Fruit fly (Drosophila melanogaster) whole organism, embryonic: ENCODE measurements around the gene CG7458.

ENCODE experiments used
- BEAF-32 ChIP-seq: fragments of 200-800 bp; sonication (Bioruptor generic); optimal IDR thresholded peaks from 3 replicates; lab custom pipeline; 2017; ENCODE audit warnings: missing biosample characterization, missing genetic modification characterization, mild to moderate bottlenecking, moderate library complexity, missing genetic modification reagents
- CG10543 ChIP-seq: fragments of 200-800 bp; sonication (Bioruptor generic); optimal IDR thresholded peaks from 3 replicates; lab custom pipeline; 2017; ENCODE audit warnings: missing biosample characterization, mild to moderate bottlenecking, missing genetic modification characterization, moderate library complexity
- CG12659 ChIP-seq: fragments of 200-800 bp; sonication (Bioruptor generic); optimal IDR thresholded peaks from 3 replicates; lab custom pipeline; 2017; ENCODE audit warnings: mild to moderate bottlenecking, missing biosample characterization, missing genetic modification reagents, missing genetic modification characterization
- CG12769 ChIP-seq: fragments of 200-800 bp; sonication (Bioruptor generic); optimal IDR thresholded peaks from 2 replicates; lab custom pipeline; 2019; ENCODE audit warnings: missing biosample characterization, mild to moderate bottlenecking, missing genetic modification characterization, moderate library complexity
- CG12942 ChIP-seq: fragments of 200-800 bp; sonication (Bioruptor generic); optimal IDR thresholded peaks from 3 replicates; lab custom pipeline; 2016; ENCODE audit warnings: missing biosample characterization, missing genetic modification characterization
- CG2678 ChIP-seq: fragments of 200-800 bp; sonication (Bioruptor generic); optimal IDR thresholded peaks from 3 replicates; lab custom pipeline; 2019; ENCODE audit warnings: missing biosample characterization, mild to moderate bottlenecking, missing genetic modification characterization, moderate library complexity
- CG31365 ChIP-seq: fragments of 200-800 bp; sonication (Bioruptor generic); optimal IDR thresholded peaks from 2 replicates; lab custom pipeline; 2018; ENCODE audit warnings: missing biosample characterization, mild to moderate bottlenecking, missing genetic modification characterization
- CG32772 ChIP-seq: fragments of 200-800 bp; sonication (Bioruptor generic); IDR thresholded peaks from 2 replicates; pipeline ENCODE4 v1.3.6; 2022; ENCODE audit warnings: missing biosample characterization, missing genetic modification characterization
- CG34224 ChIP-seq: fragments of 200-800 bp; sonication (Bioruptor generic); IDR thresholded peaks from 3 replicates; pipeline ENCODE4 v1.3.6; 2022; ENCODE audit warnings: missing biosample characterization, missing genetic modification characterization; ENCODE audit not compliant: partially characterized antibody
- CG34376 ChIP-seq: fragments of 200-800 bp; sonication (Bioruptor generic); optimal IDR thresholded peaks from 2 replicates; lab custom pipeline; 2018; ENCODE audit warnings: missing biosample characterization, mild to moderate bottlenecking, missing genetic modification characterization
- CG8290 ChIP-seq, 3 experiments: fragments of 200-800 bp; sonication (Bioruptor generic); optimal IDR thresholded peaks; 2 replicates each; lab custom pipeline; 2016 to 2019; ENCODE audit warnings: missing biosample characterization in 3 of 3, missing genetic modification characterization in 3 of 3, mild to moderate bottlenecking in 2 of 3, moderate library complexity in 1 of 3
- CG8478 ChIP-seq: fragments of >200 bp; optimal IDR thresholded peaks from 2 replicates; lab custom pipeline; 2018
- CG9437 ChIP-seq: fragments of 200-800 bp; sonication (Bioruptor generic); optimal IDR thresholded peaks from 2 replicates; lab custom pipeline; 2018; ENCODE audit warnings: missing biosample characterization, mild to moderate bottlenecking, missing genetic modification characterization
- D ChIP-seq, 2 experiments: fragments of 200-800 bp in 1 of 2; fragments of >200 bp in 1 of 2; sonication (Bioruptor generic) in 1 of 2; optimal IDR thresholded peaks; 2 replicates in 1 of 2; 3 replicates in 1 of 2; lab custom pipeline; 2017; ENCODE audit warnings: mild to moderate bottlenecking in 1 of 2, missing biosample characterization in 1 of 2, missing genetic modification characterization in 1 of 2, missing genetic modification reagents in 1 of 2
- Dbx ChIP-seq: fragments of 200-800 bp; sonication (Bioruptor generic); IDR thresholded peaks from 3 replicates; pipeline ENCODE4 v1.3.6; 2022; ENCODE audit warnings: missing biosample characterization, missing genetic modification characterization
- Deaf1 ChIP-seq: fragments of 200-800 bp; optimal IDR thresholded peaks from 3 replicates; lab custom pipeline; 2019; ENCODE audit warnings: missing biosample characterization, mild to moderate bottlenecking, missing genetic modification characterization, moderate library complexity
- Hey ChIP-seq: fragments of 200-800 bp; sonication (Bioruptor generic); optimal IDR thresholded peaks from 3 replicates; lab custom pipeline; 2018; ENCODE audit warnings: missing biosample characterization, mild to moderate bottlenecking, missing genetic modification characterization
- Hmx ChIP-seq: fragments of 200-800 bp; sonication (Bioruptor generic); optimal IDR thresholded peaks from 2 replicates; lab custom pipeline; 2016; ENCODE audit warnings: missing biosample characterization, missing genetic modification characterization
- Jarid2 ChIP-seq: fragments of 200-800 bp; sonication (Bioruptor generic); optimal IDR thresholded peaks from 3 replicates; lab custom pipeline; 2017; ENCODE audit warnings: mild to moderate bottlenecking, missing biosample characterization, missing genetic modification reagents, missing genetic modification characterization
- Med ChIP-seq: fragments of 200-800 bp; sonication (Bioruptor generic); peaks from one replicate; lab custom pipeline; 2016; ENCODE audit warnings: missing biosample characterization, missing genetic modification characterization, mild to moderate bottlenecking, inconsistent platforms, moderate library complexity
- Meics ChIP-seq: fragments of 200-800 bp; sonication (Bioruptor generic); optimal IDR thresholded peaks from 2 replicates; lab custom pipeline; 2017; ENCODE audit warnings: missing biosample characterization, mild to moderate bottlenecking, missing genetic modification characterization
- Mes4 ChIP-seq: fragments of 200-800 bp; sonication (Bioruptor generic); optimal IDR thresholded peaks from 2 replicates; lab custom pipeline; 2016; ENCODE audit warnings: missing biosample characterization, missing genetic modification characterization
- Nf-YB ChIP-seq: fragments of 200-800 bp; sonication (Bioruptor generic); optimal IDR thresholded peaks from 3 replicates; lab custom pipeline; 2019; ENCODE audit warnings: missing biosample characterization, mild to moderate bottlenecking, missing genetic modification characterization, moderate library complexity
- Nf-YC ChIP-seq: fragments of 200-800 bp; optimal IDR thresholded peaks from 3 replicates; lab custom pipeline; 2019; ENCODE audit warnings: missing biosample characterization, mild to moderate bottlenecking, missing genetic modification characterization, moderate library complexity
- Pdp1 ChIP-seq, 2 experiments: fragments of 200-800 bp; sonication (Bioruptor generic); optimal IDR thresholded peaks; 3 replicates each; lab custom pipeline; 2016; ENCODE audit warnings: missing biosample characterization in 2 of 2, missing genetic modification characterization in 2 of 2, mild to moderate bottlenecking in 1 of 2, moderate library complexity in 1 of 2
- bab2 ChIP-seq: fragments of 200-800 bp; sonication (Bioruptor generic); optimal IDR thresholded peaks from 2 replicates; lab custom pipeline; 2016; ENCODE audit warnings: missing biosample characterization, missing genetic modification characterization
- caup ChIP-seq: fragments of 200-800 bp; sonication (Bioruptor generic); optimal IDR thresholded peaks from 3 replicates; lab custom pipeline; 2017; ENCODE audit warnings: missing biosample characterization, mild to moderate bottlenecking, missing genetic modification characterization, moderate library complexity; ENCODE audit not compliant: severe bottlenecking
- cwo ChIP-seq: fragments of 200-800 bp; sonication (Bioruptor generic); optimal IDR thresholded peaks from 3 replicates; lab custom pipeline; 2017; ENCODE audit warnings: missing biosample characterization, missing genetic modification characterization, mild to moderate bottlenecking, moderate library complexity, missing genetic modification reagents
- exex ChIP-seq: fragments of 200-800 bp; sonication (Bioruptor generic); optimal IDR thresholded peaks from 4 replicates; lab custom pipeline; 2018; ENCODE audit warnings: missing biosample characterization, mild to moderate bottlenecking, missing genetic modification characterization, moderate library complexity
- fd3F ChIP-seq: fragments of 200-800 bp; sonication (Bioruptor generic); optimal IDR thresholded peaks from 2 replicates; lab custom pipeline; 2018; ENCODE audit warnings: missing biosample characterization, mild to moderate bottlenecking, missing genetic modification characterization, moderate library complexity
- gem ChIP-seq: fragments of 200-800 bp; sonication (Bioruptor generic); optimal IDR thresholded peaks from 2 replicates; lab custom pipeline; 2019; ENCODE audit warnings: missing biosample characterization, mild to moderate bottlenecking, missing genetic modification characterization, moderate library complexity
- grn ChIP-seq: fragments of 200-800 bp; sonication (Bioruptor generic); optimal IDR thresholded peaks from 3 replicates; lab custom pipeline; 2017; ENCODE audit warnings: missing biosample characterization, missing genetic modification characterization
- kah ChIP-seq: fragments of 200-800 bp; sonication (Bioruptor generic); optimal IDR thresholded peaks from 2 replicates; lab custom pipeline; 2018; ENCODE audit warnings: missing biosample characterization, mild to moderate bottlenecking, missing genetic modification characterization
- lab ChIP-seq: fragments of 200-800 bp; sonication (Bioruptor generic); optimal IDR thresholded peaks from 3 replicates; lab custom pipeline; 2017; ENCODE audit warnings: missing biosample characterization, missing genetic modification characterization, mild to moderate bottlenecking, moderate library complexity, missing genetic modification reagents
- lov ChIP-seq, 2 experiments: fragments of 200-800 bp in 1 of 2; fragments of >200 bp in 1 of 2; sonication (Bioruptor generic) in 1 of 2; IDR thresholded peaks in 1 of 2; optimal IDR thresholded peaks in 1 of 2; 2 replicates in 1 of 2; 3 replicates in 1 of 2; pipeline versions ENCODE4 v1.3.6 to Lab custom; 2017 to 2022; ENCODE audit warnings: missing biosample characterization in 1 of 2, missing genetic modification characterization in 1 of 2
- nerfin-1 ChIP-seq: fragments of 200-800 bp; sonication (Bioruptor generic); optimal IDR thresholded peaks from 3 replicates; lab custom pipeline; 2019; ENCODE audit warnings: missing biosample characterization, mild to moderate bottlenecking, missing genetic modification characterization, moderate library complexity
- nerfin-2 ChIP-seq: fragments of 200-800 bp; sonication (Bioruptor generic); IDR thresholded peaks from 2 replicates; pipeline ENCODE4 v1.3.6; 2022; ENCODE audit warnings: missing biosample characterization, missing genetic modification characterization; ENCODE audit not compliant: partially characterized antibody
- nom ChIP-seq: fragments of 200-800 bp; sonication (Bioruptor generic); optimal IDR thresholded peaks from 2 replicates; lab custom pipeline; 2017; ENCODE audit warnings: missing biosample characterization, missing genetic modification characterization, mild to moderate bottlenecking, moderate library complexity, missing genetic modification reagents
- pan ChIP-seq, 4 experiments: fragments of >200 bp in 3 of 4; fragments of 200-800 bp in 1 of 4; sonication (Bioruptor generic) in 1 of 4; optimal IDR thresholded peaks in 3 of 4; IDR thresholded peaks in 1 of 4; 2 replicates each; pipeline versions ENCODE4 v1.3.6 to Lab custom; 2017 to 2022; ENCODE audit warnings: missing biosample characterization in 2 of 4, missing genetic modification characterization in 2 of 4, mixed read lengths in 1 of 4
- pita ChIP-seq: fragments of 200-800 bp; sonication (Bioruptor generic); optimal IDR thresholded peaks from 2 replicates; lab custom pipeline; 2017; ENCODE audit warnings: missing biosample characterization, mild to moderate bottlenecking, missing genetic modification characterization
- pzg ChIP-seq: fragments of 200-800 bp; sonication (Bioruptor generic); optimal IDR thresholded peaks from 3 replicates; lab custom pipeline; 2018; ENCODE audit warnings: missing biosample characterization, mild to moderate bottlenecking, missing genetic modification characterization, moderate library complexity
- salm ChIP-seq: fragments of 200-800 bp; sonication (Bioruptor generic); optimal IDR thresholded peaks from 2 replicates; lab custom pipeline; 2018; ENCODE audit warnings: missing biosample characterization, mild to moderate bottlenecking, missing genetic modification characterization
- sd ChIP-seq: fragments of 200-800 bp; sonication (Bioruptor generic); optimal IDR thresholded peaks from 3 replicates; lab custom pipeline; 2018; ENCODE audit warnings: missing biosample characterization, mild to moderate bottlenecking, missing genetic modification characterization, moderate library complexity
- sens ChIP-seq: fragments of 200-800 bp; sonication (Bioruptor generic); peaks from one replicate; lab custom pipeline; 2016; ENCODE audit warnings: missing biosample characterization, missing genetic modification characterization
- sob ChIP-seq: fragments of 200-800 bp; sonication (Bioruptor generic); IDR thresholded peaks from 2 replicates; pipeline ENCODE4 v1.3.6; 2022; ENCODE audit warnings: missing biosample characterization, missing genetic modification characterization
- sug ChIP-seq: fragments of 200-800 bp; optimal IDR thresholded peaks from 2 replicates; lab custom pipeline; 2019; ENCODE audit warnings: missing biosample characterization, mild to moderate bottlenecking, missing genetic modification characterization, moderate library complexity
- tll ChIP-seq, 2 experiments: fragments of 200-800 bp in 1 of 2; fragments of >200 bp in 1 of 2; sonication (Bioruptor generic) in 1 of 2; optimal IDR thresholded peaks; 2 replicates each; lab custom pipeline; 2017 to 2019; ENCODE audit warnings: missing biosample characterization in 2 of 2, missing genetic modification characterization in 2 of 2, mild to moderate bottlenecking in 1 of 2, moderate library complexity in 1 of 2

CG7458 gene

dm6 chr3L:21934462-21934861 is 20.4 kb upstream of the CG7458 start, which contains the start of gene SLC22A:
TSS of gene SLC22A (plus strand) at chr3L:21934704.
- no peak for TF ChIP-seq fd3F
- TF ChIP-seq Deaf1, result peak; percentile 93
- no peak for TF ChIP-seq pita (GFP tag; lab: Kevin White, UChicago)
- TF ChIP-seq CG8290 (GFP tag; optimal IDR thresholded peaks at IDR 0.05; lab: Kevin White, UChicago), result no peak
- TF ChIP-seq CG8290 (tag; optimal IDR thresholded peaks at IDR 0.05; lab: Kevin White, UChicago), result peak in 1 of 2 experiments; percentile 2
- TF ChIP-seq cwo (GFP tag; lab: Kevin White, UChicago), result peak; percentile 46
- peak; percentile 72 for TF ChIP-seq Med
- TF ChIP-seq nom (GFP tag; lab: Kevin White, UChicago), result peak; percentile 78
- TF ChIP-seq Hmx (GFP tag; lab: Kevin White, UChicago), result no peak
- TF ChIP-seq Mes4, result no peak
- peak; percentile 84 for TF ChIP-seq sd (tag; lab: Kevin White, UChicago)
- no peak for TF ChIP-seq tll (GFP tag; optimal IDR thresholded peaks at IDR 0.05; lab: Kevin White, UChicago)
- no peak for TF ChIP-seq gem (tag; lab: Kevin White, UChicago)
- TF ChIP-seq CG31365, result no peak
- TF ChIP-seq BEAF-32 (GFP tag; lab: Kevin White, UChicago), result no peak
- peak; percentile 5 for TF ChIP-seq sens (GFP tag; lab: Kevin White, UChicago)
- TF ChIP-seq pan (optimal IDR thresholded peaks at IDR 0.05; lab: Kevin White, UChicago), result no peak
- TF ChIP-seq pan (GFP tag; optimal IDR thresholded peaks at IDR 0.05 in 1 of 2, IDR thresholded peaks at IDR 0.05 in 1 of 2), result no peak
- TF ChIP-seq D (optimal IDR thresholded peaks at IDR 0.05; lab: Kevin White, UChicago), result no peak
- TF ChIP-seq D (GFP tag; optimal IDR thresholded peaks at IDR 0.05; lab: Kevin White, UChicago), result no peak
- TF ChIP-seq CG12659 (GFP tag; lab: Kevin White, UChicago), result no peak
- TF ChIP-seq CG12769, result peak; percentile 59
- no peak for TF ChIP-seq nerfin-2 (GFP tag; lab: Robert Waterston, UW)
- no peak for TF ChIP-seq CG34224 (GFP tag; lab: Robert Waterston, UW)
- TF ChIP-seq CG12942 (GFP tag; lab: Kevin White, UChicago), result no peak
- TF ChIP-seq CG9437 (GFP tag; lab: Kevin White, UChicago), result no peak
- TF ChIP-seq sug (tag; lab: Kevin White, UChicago), result peak; percentile 78
- no peak for TF ChIP-seq CG8478 (lab: Kevin White, UChicago)
- peak; percentile 42 for TF ChIP-seq lab (GFP tag; lab: Kevin White, UChicago)
- peak; percentile 33 for TF ChIP-seq grn (GFP tag; lab: Kevin White, UChicago)
- TF ChIP-seq CG32772, result no peak
- TF ChIP-seq salm (tag; lab: Kevin White, UChicago), result no peak
- peak; percentile 7 for TF ChIP-seq caup
- peak; percentile 3 for TF ChIP-seq CG2678
- TF ChIP-seq lov (optimal IDR thresholded peaks at IDR 0.05; lab: Kevin White, UChicago), result no peak
- 0 out of 3 replicates have a peak, but pooled peaks have one; percentile 19 for TF ChIP-seq lov (GFP tag; IDR thresholded peaks at IDR 0.05; lab: Robert Waterston, UW)
- TF ChIP-seq Pdp1 (GFP tag; optimal IDR thresholded peaks at IDR 0.05; lab: Kevin White, UChicago), result peak in 1 of 2 experiments; percentile 8
- TF ChIP-seq bab2 (GFP tag; lab: Kevin White, UChicago), result no peak
- peak; percentile 61 for TF ChIP-seq Nf-YB (GFP tag; lab: Kevin White, UChicago)
- TF ChIP-seq Nf-YC (tag; lab: Kevin White, UChicago), result peak; percentile 66
- no peak for TF ChIP-seq nerfin-1 (tag; lab: Kevin White, UChicago)
- peak; percentile 83 for TF ChIP-seq kah (GFP tag; lab: Kevin White, UChicago)
- TF ChIP-seq sob (GFP tag; lab: Robert Waterston, UW), result no peak
- no peak for TF ChIP-seq pzg (GFP tag; lab: Kevin White, UChicago)
- peak; percentile 43 for TF ChIP-seq CG34376 (GFP tag; lab: Kevin White, UChicago)
- TF ChIP-seq Hey (tag; lab: Kevin White, UChicago), result peak; percentile 11
- peak; percentile 40 for TF ChIP-seq Meics
- 0 out of 3 replicates have a peak, but pooled peaks have one; percentile 23 for TF ChIP-seq Dbx (GFP tag; lab: Robert Waterston, UW)
- peak; percentile 58 for TF ChIP-seq exex (tag; lab: Kevin White, UChicago)
- peak; percentile 63 for TF ChIP-seq CG10543 (GFP tag; lab: Kevin White, UChicago)
- peak; percentile 45 for TF ChIP-seq Jarid2
